Worm (Caenorhabditis elegans) whole organism, late embryonic: ENCODE measurements around the gene W03D2.9.

Source experiments
- C08G9.2 ChIP-seq: sonication (generic microtip); optimal IDR thresholded peaks from 2 replicates; lab custom pipeline; 2016; ENCODE audit warnings: mild to moderate bottlenecking, missing genetic modification characterization, moderate library complexity, missing compliant biosample characterization
- C38D4.7 ChIP-seq: fragments of 200-800 bp; sonication (Bioruptor generic); optimal IDR thresholded peaks from 2 replicates; lab custom pipeline; 2018; ENCODE audit warnings: mild to moderate bottlenecking, missing genetic modification characterization, moderate library complexity, missing compliant biosample characterization
- F13H6.1 ChIP-seq: sonication (generic microtip); optimal IDR thresholded peaks from 2 replicates; lab custom pipeline; 2016; ENCODE audit warnings: missing genetic modification characterization, missing compliant biosample characterization
- K09A11.1 ChIP-seq: sonication (generic microtip); optimal IDR thresholded peaks from 2 replicates; lab custom pipeline; 2017; ENCODE audit warnings: antibody characterized with exemption, mild to moderate bottlenecking, missing genetic modification characterization, missing compliant biosample characterization; ENCODE audit not compliant: insufficient read depth
- T23F11.4 ChIP-seq: fragments of 200-800 bp; sonication (Bioruptor generic); optimal IDR thresholded peaks from 2 replicates; lab custom pipeline; 2018; ENCODE audit warnings: mild to moderate bottlenecking, missing genetic modification characterization, missing compliant biosample characterization
- Y22D7AL.16 ChIP-seq: sonication (generic microtip); optimal IDR thresholded peaks from 2 replicates; lab custom pipeline; 2016; ENCODE audit warnings: missing genetic modification characterization, missing compliant biosample characterization
- ama-1 ChIP-seq: fragments of 150-350 bp; optimal IDR thresholded peaks from 2 replicates; lab custom pipeline; 2014
- ceh-18 ChIP-seq: sonication (generic microtip); optimal IDR thresholded peaks from 2 replicates; lab custom pipeline; 2016; ENCODE audit warnings: missing genetic modification characterization, missing compliant biosample characterization
- ceh-19 ChIP-seq: fragments of 200-800 bp; sonication (Bioruptor generic); optimal IDR thresholded peaks from 2 replicates; lab custom pipeline; 2018; ENCODE audit warnings: mild to moderate bottlenecking, missing genetic modification characterization, missing compliant biosample characterization
- ceh-24 ChIP-seq: sonication (generic microtip); optimal IDR thresholded peaks from 2 replicates; lab custom pipeline; 2016; ENCODE audit warnings: mild to moderate bottlenecking, missing genetic modification characterization, missing compliant biosample characterization
- ceh-31 ChIP-seq: sonication (generic microtip); optimal IDR thresholded peaks from 2 replicates; lab custom pipeline; 2016; ENCODE audit warnings: missing genetic modification characterization, missing compliant biosample characterization
- ceh-34 ChIP-seq: sonication (generic microtip); optimal IDR thresholded peaks from 2 replicates; lab custom pipeline; 2016; ENCODE audit warnings: mild to moderate bottlenecking, missing genetic modification characterization, missing compliant biosample characterization
- ceh-9 ChIP-seq: sonication (generic microtip); optimal IDR thresholded peaks from 2 replicates; lab custom pipeline; 2016; ENCODE audit warnings: mild to moderate bottlenecking, missing genetic modification characterization, inconsistent platforms, missing compliant biosample characterization
- dve-1 ChIP-seq: sonication (generic microtip); optimal IDR thresholded peaks from 2 replicates; lab custom pipeline; 2017; ENCODE audit warnings: antibody characterized with exemption, mild to moderate bottlenecking, missing genetic modification characterization, missing compliant biosample characterization
- elt-2 ChIP-seq: sonication (generic microtip); optimal IDR thresholded peaks from 2 replicates; lab custom pipeline; 2016; ENCODE audit warnings: missing genetic modification reagents, missing genetic modification characterization, missing compliant biosample characterization
- fax-1 ChIP-seq: sonication (generic microtip); optimal IDR thresholded peaks from 2 replicates; lab custom pipeline; 2016; ENCODE audit warnings: missing genotype, missing genetic modification characterization, missing compliant biosample characterization
- gmeb-2 ChIP-seq: sonication (generic microtip); optimal IDR thresholded peaks from 2 replicates; lab custom pipeline; 2016; ENCODE audit warnings: missing genetic modification characterization, inconsistent platforms, missing compliant biosample characterization
- madf-2 ChIP-seq: sonication (generic microtip); optimal IDR thresholded peaks from 2 replicates; lab custom pipeline; 2017; ENCODE audit warnings: missing genetic modification characterization, missing compliant biosample characterization
- mec-3 ChIP-seq: sonication (generic microtip); optimal IDR thresholded peaks from 2 replicates; lab custom pipeline; 2016; ENCODE audit warnings: borderline replicate concordance, missing genetic modification characterization, missing compliant biosample characterization
- nfya-1 ChIP-seq: sonication (generic microtip); optimal IDR thresholded peaks from 2 replicates; lab custom pipeline; 2017; ENCODE audit warnings: missing genetic modification characterization, mild to moderate bottlenecking, missing compliant biosample characterization, antibody characterized with exemption, moderate library complexity
- pat-9 ChIP-seq: fragments of 200-800 bp; sonication (Bioruptor generic); optimal IDR thresholded peaks from 2 replicates; lab custom pipeline; 2018; ENCODE audit warnings: mild to moderate bottlenecking, missing genetic modification characterization, moderate library complexity, missing compliant biosample characterization
- pha-2 ChIP-seq: sonication (generic microtip); optimal IDR thresholded peaks from 2 replicates; lab custom pipeline; 2017; ENCODE audit warnings: mild to moderate bottlenecking, missing genetic modification characterization, missing compliant biosample characterization
- rnt-1 ChIP-seq: sonication (generic microtip); optimal IDR thresholded peaks from 2 replicates; lab custom pipeline; 2016; ENCODE audit warnings: missing genetic modification characterization, missing compliant biosample characterization
- sox-4 ChIP-seq: sonication (generic microtip); optimal IDR thresholded peaks from 2 replicates; lab custom pipeline; 2017; ENCODE audit warnings: mild to moderate bottlenecking, missing genetic modification characterization, inconsistent platforms, missing compliant biosample characterization
- tbx-2 ChIP-seq: sonication (generic microtip); optimal IDR thresholded peaks from 2 replicates; lab custom pipeline; 2016; ENCODE audit warnings: missing genetic modification characterization, missing compliant biosample characterization
- unc-42 ChIP-seq: sonication (generic microtip); optimal IDR thresholded peaks from 2 replicates; lab custom pipeline; 2016; ENCODE audit warnings: missing genotype, missing genetic modification characterization, missing compliant biosample characterization
- unc-55 ChIP-seq: sonication (generic microtip); optimal IDR thresholded peaks from 2 replicates; lab custom pipeline; 2017; ENCODE audit warnings: missing biosample characterization, missing genetic modification reagents, missing genetic modification characterization

W03D2.9 gene

ce11 chrIV:4028177-4028576 lies 46.3 kb downstream of the W03D2.9 start (continued):
- TF ChIP-seq ceh-18 (tag; lab: Kevin White, UChicago) (peak; percentile 91), gmeb-2 (tag; lab: Kevin White, UChicago) (no peak), pha-2 (no peak), ceh-24 (no peak), fax-1 (tag; lab: Kevin White, UChicago) (no peak), sox-4 (no peak), ceh-19 (no peak), ceh-34 (tag; lab: Kevin White, UChicago) (peak; percentile 43), madf-2 (no peak), T23F11.4 (GFP tag; lab: Kevin White, UChicago) (no peak), dve-1 (tag; lab: Kevin White, UChicago) (no peak), F13H6.1 (tag; lab: Kevin White, UChicago) (peak; percentile 31), pat-9 (tag; lab: Kevin White, UChicago) (no peak), C08G9.2 (tag; lab: Kevin White, UChicago) (peak; percentile 25)

- TF ChIP-seq T23F11.4 (GFP tag; lab: Kevin White, UChicago) (no peak), unc-55 (GFP tag; lab: Kevin White, UChicago) (peak; percentile 2), Y22D7AL.16 (tag; lab: Kevin White, UChicago) (no peak)
These were observed 47.2 kb downstream of the W03D2.9 start for ce11 chrIV:4027106-4027888.

ce11 chrIV:4025923-4026322 lies 48.6 kb downstream of the W03D2.9 start:
- TF ChIP-seq ama-1 (lab: Kevin White, UChicago): no peak
- peak; percentile 13 for TF ChIP-seq pat-9 (tag; lab: Kevin White, UChicago)
- TF ChIP-seq ceh-18 (tag; lab: Kevin White, UChicago): peak; percentile 36
- peak; percentile 4 for TF ChIP-seq C38D4.7 (GFP tag; lab: Kevin White, UChicago)
- peak; percentile 16 for TF ChIP-seq rnt-1 (tag; lab: Kevin White, UChicago)
- TF ChIP-seq ceh-31: peak; percentile 12

- TF ChIP-seq C38D4.7 (GFP tag; lab: Kevin White, UChicago) (peak; percentile 11), mec-3 (tag; lab: Kevin White, UChicago) (no peak), ceh-18 (tag; lab: Kevin White, UChicago) (peak; percentile 22), K09A11.1 (tag; lab: Kevin White, UChicago) (no peak), ceh-34 (tag; lab: Kevin White, UChicago) (peak; percentile 7), ceh-9 (tag; lab: Kevin White, UChicago) (no peak), Y22D7AL.16 (tag; lab: Kevin White, UChicago) (no peak), nfya-1 (tag; lab: Kevin White, UChicago) (peak; percentile 48), unc-42 (peak; percentile 30), C08G9.2 (tag; lab: Kevin White, UChicago) (peak; percentile 21), tbx-2 (tag; lab: Kevin White, UChicago) (peak; percentile 31), elt-2 (no peak)
- TF ChIP-seq, all 69 proteins: peak for 7
These were observed 50.1 kb downstream of the W03D2.9 start for ce11 chrIV:4024159-4025004.
